Fruit fly (Drosophila melanogaster) whole organism, embryonic: ENCODE data around the gene Hmr.

Source experiments
- CG11085 ChIP-seq: fragments of 200-800 bp; sonication (Bioruptor generic); IDR thresholded peaks from 2 replicates; pipeline ENCODE4 v1.3.6; 2022; ENCODE audit warnings: missing biosample characterization, missing genetic modification characterization
- CG11560 ChIP-seq: fragments of 200-800 bp; sonication (Bioruptor generic); IDR thresholded peaks from 3 replicates; pipeline ENCODE4 v1.3.6; 2022; ENCODE audit warnings: missing biosample characterization, missing genetic modification characterization
- CG12299 ChIP-seq: fragments of 200-800 bp; sonication (Bioruptor generic); optimal IDR thresholded peaks from 2 replicates; lab custom pipeline; 2018; ENCODE audit warnings: missing biosample characterization, mild to moderate bottlenecking, missing genetic modification characterization
- CG9797 ChIP-seq: fragments of 200-800 bp; sonication (Bioruptor generic); optimal IDR thresholded peaks from 3 replicates; lab custom pipeline; 2018; ENCODE audit warnings: missing biosample characterization, mild to moderate bottlenecking, missing genetic modification characterization
- Hsf ChIP-seq: fragments of 200-800 bp; sonication (Bioruptor generic); optimal IDR thresholded peaks from 3 replicates; lab custom pipeline; 2016; ENCODE audit warnings: missing biosample characterization, missing genetic modification characterization
- bsh ChIP-seq, 2 experiments: fragments of 200-800 bp; sonication (Bioruptor generic); optimal IDR thresholded peaks; 2 replicates each; lab custom pipeline; 2017 to 2018; ENCODE audit warnings: mild to moderate bottlenecking in 2 of 2, missing biosample characterization in 2 of 2, missing genetic modification characterization in 2 of 2, moderate library complexity in 1 of 2
- mld ChIP-seq: fragments of 200-800 bp; sonication (Bioruptor generic); IDR thresholded peaks from 3 replicates; pipeline ENCODE4 v1.3.6; 2022; ENCODE audit warnings: missing biosample characterization, missing genetic modification characterization; ENCODE audit not compliant: partially characterized antibody
- sens-2 ChIP-seq: fragments of 200-800 bp; sonication (Bioruptor generic); IDR thresholded peaks from 2 replicates; pipeline ENCODE4 v1.3.6; 2022; ENCODE audit warnings: missing biosample characterization, missing genetic modification characterization

DNA sequence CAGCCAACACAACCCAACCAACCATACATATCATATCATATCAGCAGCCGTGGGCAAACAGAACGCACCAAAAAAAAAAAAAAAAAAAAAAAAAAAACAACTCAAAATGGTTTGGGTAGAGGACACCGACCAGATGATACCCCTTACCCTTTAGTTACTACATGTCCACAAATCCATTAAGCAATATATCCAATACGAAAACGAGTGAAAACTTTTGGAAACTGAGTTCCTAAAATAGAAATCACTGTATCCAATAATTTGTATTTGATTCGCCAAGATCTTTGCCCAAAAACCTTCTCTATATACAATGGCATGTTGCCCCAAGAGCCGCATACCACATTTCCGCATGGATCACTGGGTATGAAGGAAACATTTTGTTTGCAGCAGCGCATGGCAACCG is 14.2 kb downstream of the Hmr start:
- TF ChIP-seq CG11085 (GFP tag; lab: Robert Waterston, UW) (no peak), mld (GFP tag; lab: Robert Waterston, UW) (no peak), CG11560 (no peak), bsh (GFP tag; optimal IDR thresholded peaks at IDR 0.05; lab: Kevin White, UChicago) (peak in 1 of 2 experiments; percentile 32), sens-2 (no peak), CG12299 (tag; lab: Kevin White, UChicago) (no peak), CG9797 (GFP tag; lab: Kevin White, UChicago) (no peak), Hsf (GFP tag; lab: Kevin White, UChicago) (no peak)
